Worm (Caenorhabditis elegans) whole organism, mixed stage, embryonic: Measurements from ENCODE around the gene Y5F2A.4.

Experiments
- M03D4.4 ChIP-seq: sonication (generic microtip); optimal IDR thresholded peaks from 2 replicates; lab custom pipeline; 2017; ENCODE audit warnings: mild to moderate bottlenecking, missing genetic modification characterization, missing compliant biosample characterization
- bed-3 ChIP-seq: fragments of 200-800 bp; sonication (Bioruptor generic); optimal IDR thresholded peaks from 3 replicates; lab custom pipeline; 2018; ENCODE audit warnings: mild to moderate bottlenecking, missing genetic modification characterization, moderate library complexity, missing compliant biosample characterization
- blmp-1 ChIP-seq: fragments of 150-350 bp; optimal IDR thresholded peaks from 2 replicates; lab custom pipeline; 2014; ENCODE audit warnings: missing biosample characterization, missing genetic modification characterization
- ceh-39 ChIP-seq: fragments of 150-350 bp; optimal IDR thresholded peaks from 2 replicates; lab custom pipeline; 2014; ENCODE audit warnings: missing biosample characterization, missing genetic modification characterization
- ceh-43 ChIP-seq: fragments of 200-800 bp; sonication (Bioruptor generic); optimal IDR thresholded peaks from 2 replicates; lab custom pipeline; 2018; ENCODE audit warnings: mild to moderate bottlenecking, missing genetic modification characterization, moderate library complexity, missing compliant biosample characterization
- ceh-83 ChIP-seq: fragments of 200-800 bp; sonication (Bioruptor generic); optimal IDR thresholded peaks from 2 replicates; lab custom pipeline; 2018; ENCODE audit warnings: mild to moderate bottlenecking, missing genetic modification characterization, missing compliant biosample characterization
- ces-1 ChIP-seq: fragments of 150-350 bp; optimal IDR thresholded peaks from 2 replicates; lab custom pipeline; 2014; ENCODE audit warnings: missing biosample characterization, missing genetic modification reagents, missing genetic modification characterization
- cnd-1 ChIP-seq: fragments of 200-800 bp; sonication (Bioruptor generic); optimal IDR thresholded peaks from 2 replicates; lab custom pipeline; 2018; ENCODE audit warnings: mild to moderate bottlenecking, missing genetic modification characterization, missing compliant biosample characterization
- drap-1 ChIP-seq: fragments of 200-800 bp; sonication (Bioruptor generic); optimal IDR thresholded peaks from 3 replicates; lab custom pipeline; 2018; ENCODE audit warnings: mild to moderate bottlenecking, missing genetic modification characterization, missing compliant biosample characterization
- elt-1 ChIP-seq: sonication (generic microtip); optimal IDR thresholded peaks from 2 replicates; lab custom pipeline; 2017; ENCODE audit warnings: missing genetic modification characterization, mild to moderate bottlenecking, missing compliant biosample characterization, antibody characterized with exemption, moderate library complexity, borderline replicate concordance; ENCODE audit not compliant: insufficient read depth
- elt-3 ChIP-seq: fragments of 150-350 bp; optimal IDR thresholded peaks from 2 replicates; lab custom pipeline; 2014; ENCODE audit warnings: missing biosample characterization, missing genetic modification characterization
- flh-1 ChIP-seq: fragments of 200-800 bp; sonication (Bioruptor generic); optimal IDR thresholded peaks from 2 replicates; lab custom pipeline; 2018; ENCODE audit warnings: mild to moderate bottlenecking, missing genetic modification characterization, moderate library complexity, missing compliant biosample characterization
- ham-2 ChIP-seq: fragments of 200-800 bp; sonication (Bioruptor generic); optimal IDR thresholded peaks from 2 replicates; lab custom pipeline; 2018; ENCODE audit warnings: mild to moderate bottlenecking, missing genetic modification characterization, missing compliant biosample characterization
- hlh-1 ChIP-seq: fragments of 150-350 bp; optimal IDR thresholded peaks from 2 replicates; lab custom pipeline; 2014; ENCODE audit warnings: missing biosample characterization, missing genetic modification reagents, missing genetic modification characterization
- lin-13 ChIP-seq: fragments of 150-350 bp; optimal IDR thresholded peaks from 2 replicates; lab custom pipeline; 2014; ENCODE audit warnings: missing biosample characterization, missing genetic modification characterization
- lin-32 ChIP-seq: fragments of 200-800 bp; sonication (Bioruptor generic); optimal IDR thresholded peaks from 2 replicates; lab custom pipeline; 2018; ENCODE audit warnings: mild to moderate bottlenecking, missing genetic modification characterization, missing compliant biosample characterization
- lsy-2 ChIP-seq: fragments of 150-350 bp; optimal IDR thresholded peaks from 2 replicates; lab custom pipeline; 2014; ENCODE audit warnings: missing biosample characterization, missing genetic modification characterization
- mab-5 ChIP-seq: fragments of 150-350 bp; optimal IDR thresholded peaks from 2 replicates; lab custom pipeline; 2014; ENCODE audit warnings: missing biosample characterization, missing genetic modification characterization
- mep-1 ChIP-seq: fragments of 150-350 bp; optimal IDR thresholded peaks from 2 replicates; lab custom pipeline; 2017; ENCODE audit warnings: missing biosample characterization, missing genetic modification reagents, missing genetic modification characterization, inconsistent platforms
- mls-2 ChIP-seq: sonication (generic microtip); optimal IDR thresholded peaks from 2 replicates; lab custom pipeline; 2016; ENCODE audit warnings: mild to moderate bottlenecking, missing genetic modification characterization, moderate library complexity, missing compliant biosample characterization
- nhr-12 ChIP-seq: fragments of 150-350 bp; optimal IDR thresholded peaks from 2 replicates; lab custom pipeline; 2014; ENCODE audit warnings: missing biosample characterization, missing genetic modification characterization
- nhr-2 ChIP-seq: fragments of 150-350 bp; optimal IDR thresholded peaks from 2 replicates; lab custom pipeline; 2014; ENCODE audit warnings: missing biosample characterization, missing genetic modification characterization
- nhr-237 ChIP-seq: fragments of 150-350 bp; optimal IDR thresholded peaks from 2 replicates; lab custom pipeline; 2014; ENCODE audit warnings: missing biosample characterization, missing genetic modification characterization
- nhr-28 ChIP-seq: fragments of 150-350 bp; optimal IDR thresholded peaks from 2 replicates; lab custom pipeline; 2014; ENCODE audit warnings: missing biosample characterization, missing genetic modification characterization
- nhr-76 ChIP-seq: sonication (generic microtip); optimal IDR thresholded peaks from 2 replicates; lab custom pipeline; 2017; ENCODE audit warnings: missing biosample characterization, missing genetic modification characterization
- pha-4 ChIP-seq: fragments of 150-350 bp; optimal IDR thresholded peaks from 2 replicates; lab custom pipeline; 2018; ENCODE audit warnings: missing biosample characterization, missing genetic modification reagents, missing genetic modification characterization
- sem-2 ChIP-seq: fragments of 200-800 bp; sonication (Bioruptor generic); optimal IDR thresholded peaks from 2 replicates; lab custom pipeline; 2018; ENCODE audit warnings: mild to moderate bottlenecking, missing genetic modification characterization, missing compliant biosample characterization
- snpc-4 ChIP-seq: fragments of 150-350 bp; optimal IDR thresholded peaks from 2 replicates; lab custom pipeline; 2014; ENCODE audit warnings: missing biosample characterization, missing genetic modification characterization
- sptf-1 ChIP-seq: sonication (generic microtip); optimal IDR thresholded peaks from 2 replicates; lab custom pipeline; 2017; ENCODE audit warnings: mild to moderate bottlenecking, missing genetic modification characterization, moderate library complexity, missing compliant biosample characterization
- tbx-8 ChIP-seq: fragments of 200-800 bp; sonication (Bioruptor generic); optimal IDR thresholded peaks from 2 replicates; lab custom pipeline; 2018; ENCODE audit warnings: mild to moderate bottlenecking, missing genetic modification characterization, moderate library complexity, missing compliant biosample characterization
- unc-120 ChIP-seq: sonication (generic microtip); optimal IDR thresholded peaks from 2 replicates; lab custom pipeline; 2017; ENCODE audit warnings: missing genetic modification characterization, missing compliant biosample characterization; ENCODE audit not compliant: poor library complexity, severe bottlenecking
- unc-39 ChIP-seq: fragments of 150-350 bp; optimal IDR thresholded peaks from 2 replicates; lab custom pipeline; 2014; ENCODE audit warnings: missing biosample characterization, missing genetic modification characterization
- unc-62 ChIP-seq: fragments of 150-350 bp; optimal IDR thresholded peaks from 2 replicates; lab custom pipeline; 2014; ENCODE audit warnings: missing biosample characterization, missing genetic modification reagents, missing genetic modification characterization
- zip-8 ChIP-seq: fragments of 150-350 bp; optimal IDR thresholded peaks from 2 replicates; lab custom pipeline; 2014; ENCODE audit warnings: missing biosample characterization, missing genetic modification characterization
- ztf-11 ChIP-seq: fragments of 150-350 bp; optimal IDR thresholded peaks from 2 replicates; lab custom pipeline; 2014; ENCODE audit warnings: missing biosample characterization, missing genetic modification characterization

Y5F2A.4 gene

ce11 chrIV:11112641-11113040 is 34.3 kb upstream of the Y5F2A.4 start, which contains the start of gene clc-9:
clc-9 (plus strand) TSS chrIV:11112941.
- no peak for TF ChIP-seq ham-2 (GFP tag; lab: Kevin White, UChicago)
- TF ChIP-seq sem-2 (GFP tag; lab: Kevin White, UChicago): no peak
- no peak for TF ChIP-seq flh-1 (GFP tag; lab: Kevin White, UChicago)
- no peak for TF ChIP-seq nhr-28 (tag; lab: Kevin White, UChicago)
- TF ChIP-seq elt-3 (tag; lab: Kevin White, UChicago): no peak
- no peak for TF ChIP-seq mab-5 (tag; lab: Kevin White, UChicago)
- no peak for TF ChIP-seq sptf-1 (tag; lab: Kevin White, UChicago)
- no peak for TF ChIP-seq lin-32
- no peak for TF ChIP-seq nhr-2 (tag; lab: Kevin White, UChicago)
- TF ChIP-seq elt-1 (tag; lab: Kevin White, UChicago): no peak
- TF ChIP-seq M03D4.4: no peak
- TF ChIP-seq tbx-8 (GFP tag; lab: Kevin White, UChicago): no peak
- TF ChIP-seq nhr-76: no peak
- TF ChIP-seq lin-13 (tag; lab: Kevin White, UChicago): no peak

ce11 chrIV:11111898-11112297 is 33.5 kb upstream of the Y5F2A.4 start:
- no peak for TF ChIP-seq snpc-4 (tag; lab: Kevin White, UChicago)
- TF ChIP-seq hlh-1: peak; percentile 75

DNA sequence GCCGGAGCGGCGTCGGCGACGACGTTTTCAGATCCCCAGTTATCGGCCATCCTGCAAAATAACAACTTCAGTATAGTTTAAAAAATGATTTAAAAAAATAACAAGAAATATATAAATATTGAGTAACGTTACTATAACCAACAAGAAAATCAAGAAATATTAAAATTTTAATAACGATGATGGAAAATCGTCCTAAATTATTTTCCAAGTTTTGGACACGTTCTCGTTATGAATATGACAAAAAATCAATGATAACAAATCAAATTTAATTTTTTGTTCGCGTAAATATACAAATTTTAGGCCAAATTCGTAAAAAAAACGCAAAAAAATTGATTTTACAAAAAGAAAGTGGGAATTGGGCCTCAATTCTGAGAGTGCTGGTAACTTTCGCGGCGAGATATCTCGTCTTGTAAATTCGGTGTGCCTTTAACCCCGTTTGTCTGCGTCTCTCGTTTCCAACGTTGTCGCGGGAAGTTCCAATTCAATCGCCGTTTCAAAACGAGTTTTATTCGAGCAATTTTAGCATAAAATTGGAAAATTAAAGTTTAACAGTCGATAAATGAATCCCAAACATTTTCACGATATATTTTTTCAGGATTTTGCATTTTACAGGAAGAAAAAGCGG is 32.7 kb upstream of the Y5F2A.4 start, which contains the start of gene rps-5:
Gene rps-5 (minus strand): TSS at position 51 of the 625 bp plus-strand sequence.
- TF ChIP-seq lin-32: no peak
- TF ChIP-seq ztf-11 (tag; lab: Kevin White, UChicago): no peak
- no peak for TF ChIP-seq ham-2 (GFP tag; lab: Kevin White, UChicago)
- no peak for TF ChIP-seq elt-3 (tag; lab: Kevin White, UChicago)
- TF ChIP-seq sptf-1 (tag; lab: Kevin White, UChicago): no peak
- TF ChIP-seq blmp-1 (tag; lab: Kevin White, UChicago): no peak
- peak; percentile 76 for TF ChIP-seq lsy-2
- peak; percentile 37 for TF ChIP-seq hlh-1
- peak; percentile 82 for TF ChIP-seq ces-1 (GFP tag; lab: Kevin White, UChicago)
- TF ChIP-seq ceh-39 (tag; lab: Kevin White, UChicago): peak; percentile 10
- TF ChIP-seq mls-2 (tag; lab: Kevin White, UChicago): no peak
- TF ChIP-seq nhr-76: no peak
- TF ChIP-seq lin-13 (tag; lab: Kevin White, UChicago): peak; percentile 58
- no peak for TF ChIP-seq elt-1 (tag; lab: Kevin White, UChicago)
- TF ChIP-seq bed-3 (GFP tag; lab: Kevin White, UChicago): no peak
- TF ChIP-seq nhr-2 (tag; lab: Kevin White, UChicago): no peak
- no peak for TF ChIP-seq ceh-83
- no peak for TF ChIP-seq unc-62
- no peak for TF ChIP-seq mab-5 (tag; lab: Kevin White, UChicago)
- TF ChIP-seq mep-1 (tag; lab: Kevin White, UChicago): peak; percentile 41
- no peak for TF ChIP-seq nhr-12 (tag; lab: Kevin White, UChicago)
- no peak for TF ChIP-seq drap-1
- TF ChIP-seq unc-39: no peak
- no peak for TF ChIP-seq unc-120 (tag; lab: Kevin White, UChicago)
- no peak for TF ChIP-seq flh-1 (GFP tag; lab: Kevin White, UChicago)
- no peak for TF ChIP-seq nhr-28 (tag; lab: Kevin White, UChicago)
- TF ChIP-seq tbx-8 (GFP tag; lab: Kevin White, UChicago): no peak
- no peak for TF ChIP-seq cnd-1 (tag; lab: Kevin White, UChicago)
- TF ChIP-seq zip-8 (tag; lab: Kevin White, UChicago): no peak
- TF ChIP-seq pha-4: peak; percentile 41
- TF ChIP-seq M03D4.4: no peak
- TF ChIP-seq snpc-4 (tag; lab: Kevin White, UChicago): no peak
- no peak for TF ChIP-seq sem-2 (GFP tag; lab: Kevin White, UChicago)
- TF ChIP-seq nhr-237 (tag; lab: Kevin White, UChicago): peak; percentile 33
- TF ChIP-seq ceh-43 (GFP tag; lab: Kevin White, UChicago): no peak
- TF ChIP-seq, all 35 proteins: peak for 8
